Worm (Caenorhabditis elegans): ENCODE results near the gene asna-1.
A peak's percentile ranks its signal among the peaks of the same experiment; 100 is the strongest.

DNA sequence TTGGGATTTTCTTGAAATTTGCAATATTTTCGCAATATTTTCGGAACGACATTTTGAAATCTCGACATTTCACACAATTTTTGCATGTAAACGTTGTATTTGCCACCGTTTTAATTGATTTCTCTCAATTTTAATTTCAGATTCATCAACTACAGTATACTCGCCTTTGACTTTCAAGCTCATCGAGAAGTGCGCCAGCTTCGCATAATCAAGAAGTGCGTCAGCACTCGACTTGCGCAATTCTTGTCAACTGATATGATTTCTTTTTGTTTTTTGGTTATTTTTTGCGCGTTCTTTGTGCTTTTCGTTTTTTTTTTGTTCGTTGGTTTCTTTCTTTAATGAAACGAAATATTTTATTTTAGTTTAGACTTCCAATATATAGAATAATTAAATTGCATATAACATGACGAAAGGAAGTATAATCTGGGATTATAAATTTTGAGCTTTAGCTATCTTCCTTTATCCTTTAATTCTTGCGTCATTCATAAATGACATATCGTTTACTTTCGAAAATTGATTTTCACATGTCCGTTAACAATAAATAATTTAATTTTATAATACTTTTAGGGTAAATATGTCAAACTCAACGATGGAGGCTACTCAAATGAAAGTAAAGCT is 7.6 kb upstream of the asna-1 start, which contains the start of gene famh-136:
- TF ChIP-seq pbrm-1 (GFP tag; IDR thresholded peaks at IDR 0.05), result peak; percentile 87; the same call in 1 of the 2 replicates
- peak; percentile 80 for TF ChIP-seq nfyb-1 (GFP tag; IDR thresholded peaks at IDR 0.05)
- peak in 2 of 3 experiments; percentile 9 to 83 for TF ChIP-seq lin-35 (GFP tag; optimal IDR thresholded peaks at IDR 0.05)
- TF ChIP-seq snpc-4 (GFP tag; optimal IDR thresholded peaks at IDR 0.05), result peak; percentile 53
- peak; percentile 50 to 74 (median 64) for TF ChIP-seq snpc-4 (tag; optimal IDR thresholded peaks at IDR 0.05)
- peak; percentile 93 for TF ChIP-seq Y53G8AR.9 (GFP tag; conservative IDR thresholded peaks at IDR 0.05)
